Worm (Caenorhabditis elegans) whole organism, young adult: Measurements from ENCODE around the gene sulp-4.

ENCODE experiments used
- ceh-91 ChIP-seq: fragments of 200-800 bp; sonication (Bioruptor generic); IDR thresholded peaks from 2 replicates; pipeline ENCODE4 v1.3.6; 2022; ENCODE audit warnings: missing genetic modification reagents, missing genetic modification characterization, missing compliant biosample characterization
- madf-3 ChIP-seq: fragments of 200-800 bp; sonication (Bioruptor generic); IDR thresholded peaks from 2 replicates; pipeline ENCODE4 v1.3.6; 2022; ENCODE audit warnings: missing genetic modification reagents, missing genetic modification characterization, missing compliant biosample characterization
- madf-8 ChIP-seq: fragments of 200-800 bp; sonication (Bioruptor generic); conservative IDR thresholded peaks from 2 replicates; pipeline ENCODE4 v1.3.6; 2022; ENCODE audit warnings: missing genetic modification reagents, missing genetic modification characterization, missing compliant biosample characterization
- pha-4 ChIP-seq: fragments of 150-350 bp; sonication (generic microtip); optimal IDR thresholded peaks from 2 replicates; lab custom pipeline; 2014; ENCODE audit warnings: missing biosample characterization, missing genetic modification reagents, missing genetic modification characterization
- unc-62 ChIP-seq: fragments of 150-350 bp; optimal IDR thresholded peaks from 2 replicates; lab custom pipeline; 2014; ENCODE audit warnings: missing biosample characterization, missing genetic modification reagents, missing genetic modification characterization

DNA sequence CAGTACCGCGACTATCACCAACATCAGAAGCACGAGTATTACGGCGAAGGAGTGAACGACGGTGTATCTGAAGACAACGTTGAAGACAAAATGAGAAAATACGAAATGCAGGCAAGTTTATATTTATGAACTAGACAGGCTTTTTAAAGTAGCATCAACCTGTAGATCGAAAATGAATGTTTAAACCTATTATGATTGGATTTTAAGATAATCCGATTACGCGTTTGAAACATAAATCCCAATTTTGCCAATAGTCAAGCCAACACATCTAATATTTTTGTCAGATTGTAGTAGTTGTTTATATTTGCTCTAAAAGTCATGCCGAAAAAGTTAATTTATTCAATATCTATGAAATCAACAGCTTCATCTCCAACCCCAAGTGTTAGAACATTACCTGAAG, 26.1 kb downstream of the sulp-4 start:
- TF ChIP-seq ceh-91 (GFP tag; lab: Robert Waterston, UW) (no peak), madf-3 (no peak), pha-4 (tag; lab: Kevin White, UChicago) (no peak), unc-62 (GFP tag; lab: Kevin White, UChicago) (no peak), madf-8 (GFP tag; lab: Robert Waterston, UW) (no peak)
